Fruit fly (Drosophila melanogaster): ENCODE data around the gene beg.

beg gene

DNA sequence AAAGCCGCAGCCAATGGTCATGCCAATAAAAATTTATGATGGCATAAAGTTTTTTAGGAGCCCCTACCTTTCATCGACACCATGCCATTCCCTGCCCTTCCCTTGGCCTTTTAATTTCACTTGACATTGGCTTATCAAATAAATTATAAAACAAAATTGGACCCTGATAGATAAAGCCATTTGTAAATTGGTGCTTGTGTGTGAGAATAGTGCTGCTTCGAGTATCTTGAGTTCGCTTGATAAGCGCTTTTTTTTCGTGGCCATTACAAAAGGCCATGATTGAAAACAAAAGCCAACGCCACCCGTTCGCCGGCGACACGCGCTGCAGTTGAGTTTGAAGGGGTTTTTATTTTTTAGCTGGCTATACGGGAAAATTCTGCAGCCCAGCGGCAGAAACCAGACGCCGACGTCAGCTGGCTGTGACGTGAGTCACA, 14.5 kb downstream of the beg start:
- TF ChIP-seq woc (GFP tag; optimal IDR thresholded peaks at IDR 0.05) (no peak), rgr (GFP tag; optimal IDR thresholded peaks at IDR 0.05) (no peak), brk (GFP tag; optimal IDR thresholded peaks at IDR 0.05) (no peak), CG9705 (GFP tag; optimal IDR thresholded peaks at IDR 0.05) (no peak), CG32264 (GFP tag; optimal IDR thresholded peaks at IDR 0.05) (no peak), tai (GFP tag; optimal IDR thresholded peaks at IDR 0.05) (no peak), OdsH (GFP tag; optimal IDR thresholded peaks at IDR 0.05) (no peak), ey (GFP tag; optimal IDR thresholded peaks at IDR 0.05) (no peak), Mio (GFP tag; optimal IDR thresholded peaks at IDR 0.05) (no peak), sv (GFP tag; optimal IDR thresholded peaks at IDR 0.05) (no peak), HLH106 (tag; optimal IDR thresholded peaks at IDR 0.05) (no peak), CrebA (GFP tag; optimal IDR thresholded peaks at IDR 0.05; ENCODE audit: borderline replicate concordance) (no peak), Dfd (GFP tag; optimal IDR thresholded peaks at IDR 0.05) (no peak), Rel (GFP tag; optimal IDR thresholded peaks at IDR 0.05) (no peak), Rel (tag; optimal IDR thresholded peaks at IDR 0.05) (peak; percentile 45), Sp1 (GFP tag; optimal IDR thresholded peaks at IDR 0.05) (peak; percentile 19), jim (GFP tag; optimal IDR thresholded peaks at IDR 0.05) (no peak), h (GFP tag; optimal IDR thresholded peaks at IDR 0.05) (peak; percentile 49), Abd-B (GFP tag; optimal IDR thresholded peaks at IDR 0.05) (no peak), GATAd (GFP tag; optimal IDR thresholded peaks at IDR 0.05) (no peak), Vsx2 (GFP tag; optimal IDR thresholded peaks at IDR 0.05; ENCODE audit: partially characterized antibody) (no peak), Jra (GFP tag; optimal IDR thresholded peaks at IDR 0.05) (no peak), Hnf4 (GFP tag; optimal IDR thresholded peaks at IDR 0.05) (no peak), Hr78 (GFP tag; optimal IDR thresholded peaks at IDR 0.05) (no peak), Hr83 (GFP tag; optimal IDR thresholded peaks at IDR 0.05; ENCODE audit: poor library complexity, severe bottlenecking) (no peak)

DNA sequence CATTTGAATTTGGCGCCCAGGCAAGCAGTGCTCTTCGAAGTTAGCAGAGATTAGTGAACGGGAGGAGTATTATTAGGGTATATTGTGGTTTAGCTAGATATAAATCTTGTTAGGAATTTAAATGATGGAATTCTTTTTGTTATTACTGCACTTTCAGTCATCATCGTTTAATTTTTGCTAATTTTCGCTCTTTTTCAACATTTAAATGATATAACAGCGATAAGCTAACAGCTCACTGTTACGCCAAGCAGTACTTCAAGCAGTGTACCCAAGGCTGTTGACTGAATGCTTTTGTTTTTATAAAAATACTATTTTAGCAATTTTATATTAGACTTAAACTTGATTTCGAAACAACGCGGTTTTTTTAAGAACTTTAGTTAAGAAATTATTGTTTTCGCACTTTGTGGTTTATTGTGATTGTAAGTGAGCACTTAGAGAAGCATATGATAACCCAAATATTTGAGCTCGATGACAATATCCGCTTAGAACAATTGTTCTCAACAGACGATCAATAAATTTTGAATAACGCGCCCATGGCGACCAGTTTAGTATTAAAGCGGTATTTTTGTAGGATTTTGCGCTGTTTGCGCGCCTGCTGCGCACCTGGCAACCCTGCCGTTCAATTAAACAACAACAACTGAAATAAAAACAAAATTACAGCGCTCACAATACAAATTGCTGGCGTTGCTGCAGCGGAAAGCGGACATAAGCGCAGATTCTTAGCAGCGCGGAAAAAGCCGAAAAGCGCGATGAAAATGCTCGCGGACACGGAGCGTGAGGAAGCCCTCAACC, 15.4 kb downstream of the beg start:
- TF ChIP-seq dsf (GFP tag; optimal IDR thresholded peaks at IDR 0.05; ENCODE audit: borderline replicate concordance) = no peak
- TF ChIP-seq dmrt93B (GFP tag; optimal IDR thresholded peaks at IDR 0.05) = no peak
- no peak for TF ChIP-seq Hr83 (GFP tag; optimal IDR thresholded peaks at IDR 0.05; ENCODE audit: poor library complexity, severe bottlenecking)
- TF ChIP-seq CrebA (GFP tag; optimal IDR thresholded peaks at IDR 0.05; ENCODE audit: borderline replicate concordance) = no peak
- TF ChIP-seq dl (GFP tag; optimal IDR thresholded peaks at IDR 0.05; ENCODE audit: insufficient read depth in 1 of 2, partially characterized antibody in 2 of 2) = no peak
- TF ChIP-seq CG32264 (GFP tag; optimal IDR thresholded peaks at IDR 0.05) = no peak
- no peak for TF ChIP-seq woc (GFP tag; optimal IDR thresholded peaks at IDR 0.05)
- TF ChIP-seq GATAd (GFP tag; optimal IDR thresholded peaks at IDR 0.05) = no peak
- TF ChIP-seq jim (GFP tag; optimal IDR thresholded peaks at IDR 0.05) = no peak
- TF ChIP-seq Mio (GFP tag; optimal IDR thresholded peaks at IDR 0.05) = no peak
- peak; percentile 7 for TF ChIP-seq Myc (optimal IDR thresholded peaks at IDR 0.05)
- peak; percentile 1 for TF ChIP-seq Hnf4 (GFP tag; optimal IDR thresholded peaks at IDR 0.05)
- no peak for TF ChIP-seq foxo (GFP tag; optimal IDR thresholded peaks at IDR 0.05)
- TF ChIP-seq Hr78 (GFP tag; optimal IDR thresholded peaks at IDR 0.05) = no peak
- no peak for TF ChIP-seq Rel (GFP tag; optimal IDR thresholded peaks at IDR 0.05)
- no peak for TF ChIP-seq Rel (tag; optimal IDR thresholded peaks at IDR 0.05)
- no peak for TF ChIP-seq OdsH (GFP tag; optimal IDR thresholded peaks at IDR 0.05)
- TF ChIP-seq rgr (GFP tag; optimal IDR thresholded peaks at IDR 0.05) = peak; percentile 11
- peak; percentile 52 for TF ChIP-seq tai (GFP tag; optimal IDR thresholded peaks at IDR 0.05)
- TF ChIP-seq brk (GFP tag; optimal IDR thresholded peaks at IDR 0.05) = no peak

DNA sequence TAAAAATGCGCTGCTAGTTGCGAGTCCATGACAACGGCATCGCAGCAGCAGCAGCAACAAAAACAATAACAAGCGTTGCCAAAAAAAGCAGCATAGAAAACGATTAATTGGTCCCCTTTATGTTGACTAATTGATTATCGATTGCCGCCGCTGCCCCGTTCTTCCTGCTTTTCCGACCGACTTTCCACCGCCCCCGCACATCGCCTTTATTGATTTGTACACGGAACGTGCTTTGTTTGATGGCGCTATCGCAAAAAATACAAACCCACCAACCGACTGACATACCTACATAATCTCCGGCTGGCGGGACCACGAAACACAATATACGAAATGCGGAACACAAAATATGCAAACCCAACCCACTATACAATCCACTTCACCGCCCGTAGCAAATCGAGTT, 16.0 kb downstream of the beg start:
- TF ChIP-seq ey (GFP tag; optimal IDR thresholded peaks at IDR 0.05) (no peak), Myc (optimal IDR thresholded peaks at IDR 0.05) (no peak), CG9705 (GFP tag; optimal IDR thresholded peaks at IDR 0.05) (no peak), pan (optimal IDR thresholded peaks at IDR 0.05) (no peak), dsf (GFP tag; optimal IDR thresholded peaks at IDR 0.05; ENCODE audit: borderline replicate concordance) (no peak), dmrt93B (GFP tag; optimal IDR thresholded peaks at IDR 0.05) (no peak), Jra (GFP tag; optimal IDR thresholded peaks at IDR 0.05) (no peak)

DNA sequence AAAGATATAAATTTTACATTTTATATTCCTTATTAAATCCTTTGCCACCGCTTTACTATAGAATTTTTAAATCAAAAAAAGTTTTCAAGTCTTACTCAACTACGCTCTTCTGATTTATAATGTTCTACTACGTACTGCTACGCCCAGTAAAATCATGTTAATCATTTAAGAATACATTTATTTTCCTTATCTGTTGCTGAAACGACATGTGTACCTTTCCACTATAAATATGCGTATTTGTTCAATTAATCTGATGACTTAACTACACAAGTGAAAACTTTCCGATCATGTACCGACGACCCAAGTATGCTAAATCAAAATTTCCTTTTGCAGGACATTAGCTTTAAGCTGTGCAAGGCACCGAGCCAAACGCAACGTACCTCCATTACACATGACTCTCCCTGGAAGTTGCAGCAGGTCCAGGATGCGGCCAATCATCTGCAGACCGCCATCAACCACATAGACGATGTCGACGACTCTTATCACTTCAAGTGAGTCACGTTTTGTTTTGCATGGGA, 17.0 kb downstream of the beg start:
- TF ChIP-seq usp (GFP tag; optimal IDR thresholded peaks at IDR 0.05) (no peak), rgr (GFP tag; optimal IDR thresholded peaks at IDR 0.05) (no peak), Rel (GFP tag; optimal IDR thresholded peaks at IDR 0.05) (no peak), Rel (tag; optimal IDR thresholded peaks at IDR 0.05) (no peak), pan (optimal IDR thresholded peaks at IDR 0.05) (no peak), Myc (optimal IDR thresholded peaks at IDR 0.05) (no peak), foxo (GFP tag; optimal IDR thresholded peaks at IDR 0.05) (no peak), tai (GFP tag; optimal IDR thresholded peaks at IDR 0.05) (no peak)
